Fruit fly (Drosophila melanogaster) whole organism, pupa: ENCODE data around the gene Sfp24Bd.

ENCODE experiments used
- CG12605 ChIP-seq: fragments of 200-800 bp; sonication (Bioruptor generic); IDR thresholded peaks from 2 replicates; pipeline ENCODE4 v1.3.6; 2022; ENCODE audit warnings: missing biosample characterization, missing genetic modification characterization
- CG14655 ChIP-seq: fragments of 200-800 bp; sonication (Bioruptor generic); optimal IDR thresholded peaks from 3 replicates; lab custom pipeline; 2017; ENCODE audit warnings: mild to moderate bottlenecking, missing biosample characterization, missing genetic modification reagents, missing genetic modification characterization
- CG15710 ChIP-seq: fragments of 200-800 bp; sonication (Bioruptor generic); optimal IDR thresholded peaks from 2 replicates; lab custom pipeline; 2018; ENCODE audit warnings: missing biosample characterization, mild to moderate bottlenecking, missing genetic modification characterization, moderate library complexity
- CG32121 ChIP-seq: fragments of 200-800 bp; sonication (Bioruptor generic); IDR thresholded peaks from 2 replicates; pipeline ENCODE4 v1.3.6; 2022; ENCODE audit warnings: missing biosample characterization, missing genetic modification characterization
- fd96Ca ChIP-seq: fragments of 200-800 bp; sonication (Bioruptor generic); IDR thresholded peaks from 3 replicates; pipeline ENCODE4 v1.3.6; 2022; ENCODE audit warnings: missing biosample characterization, missing genetic modification characterization
- gl ChIP-seq: fragments of 200-800 bp; sonication (Bioruptor generic); optimal IDR thresholded peaks from 2 replicates; lab custom pipeline; 2018; ENCODE audit warnings: missing biosample characterization, mild to moderate bottlenecking, missing genetic modification characterization

dm6 chr2L:3654956-3655618 lies 13.8 kb downstream of the Sfp24Bd start:
- TF ChIP-seq CG12605 (GFP tag; lab: Robert Waterston, UW) (no peak), fd96Ca (GFP tag; lab: Robert Waterston, UW) (no peak), CG32121 (GFP tag; lab: Robert Waterston, UW) (no peak), CG15710 (tag; lab: Kevin White, UChicago) (no peak), CG14655 (GFP tag; lab: Kevin White, UChicago) (no peak), gl (tag; lab: Kevin White, UChicago) (no peak)
